Fruit fly (Drosophila melanogaster) S2 (cell line): Measurements from ENCODE around the gene Pgam5.

ENCODE experiments used
- CG8478 ChIP-seq: fragments of >200 bp; optimal IDR thresholded peaks from 2 replicates; lab custom pipeline; 2018
- CTCF ChIP-seq, 2 experiments: fragments of >200 bp; optimal IDR thresholded peaks; 2 replicates each; lab custom pipeline; 2018

Pgam5 gene

DNA sequence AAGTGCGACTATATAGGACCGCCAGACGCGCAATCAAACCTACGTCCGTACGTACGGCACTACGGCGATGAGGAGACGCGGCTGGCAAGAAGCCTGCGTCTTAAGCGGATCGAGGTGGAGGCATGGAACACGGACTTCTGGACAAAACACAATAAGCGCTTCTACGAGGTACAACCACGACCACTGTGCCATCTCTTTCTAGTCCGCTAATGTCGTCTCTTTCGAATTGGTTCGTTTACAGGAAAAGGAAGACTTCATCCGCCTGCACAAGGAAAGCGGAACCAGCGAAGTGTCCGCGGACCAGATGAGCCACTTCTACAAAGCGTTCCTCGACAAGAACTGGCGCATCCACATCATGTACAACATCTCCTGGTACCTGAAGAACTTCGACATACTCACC lies 7.4 kb upstream of the Pgam5 start:
- TF ChIP-seq CG8478 (no peak), CTCF (optimal IDR thresholded peaks at IDR 0.05; lab: Kevin White, UChicago) (no peak)

- TF ChIP-seq CTCF (optimal IDR thresholded peaks at IDR 0.05; lab: Kevin White, UChicago) (no peak), CG8478 (no peak)
Measured at dm6 chrX:1880139-1880556, 6.8 kb upstream of the Pgam5 start, which contains the start of gene Coa8. TSS of gene Coa8 (plus strand) at chrX:1880282.

DNA sequence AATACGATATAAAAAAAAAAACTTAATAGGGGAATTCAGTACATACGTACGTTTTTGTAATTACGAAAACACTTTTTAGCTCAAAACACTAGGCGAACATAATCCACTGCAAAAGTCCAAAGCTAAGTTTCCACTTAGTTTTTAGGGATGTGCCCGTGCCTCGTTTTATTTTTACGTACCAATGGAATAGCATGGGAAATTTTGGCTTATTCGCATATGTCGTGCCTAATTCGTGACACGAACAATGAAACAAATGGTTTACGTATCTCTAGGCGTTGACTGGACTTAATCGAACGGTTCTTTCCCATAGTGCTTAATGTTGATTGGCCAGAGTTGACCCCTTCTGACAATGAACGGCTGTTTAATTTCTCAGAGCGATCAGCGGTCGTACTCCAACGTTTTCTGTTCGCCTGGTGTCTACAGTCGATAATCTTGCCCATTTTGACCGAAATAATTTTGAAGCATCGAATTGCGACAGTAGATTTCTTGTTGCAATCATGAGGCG lies 6.3 kb upstream of the Pgam5 start, which contains the start of gene CG14818:
Gene CG14818 (minus strand): TSS at position 169 of the 505 bp plus-strand sequence.
- TF ChIP-seq CG8478 (no peak), CTCF (optimal IDR thresholded peaks at IDR 0.05; lab: Kevin White, UChicago) (no peak)

dm6 chrX:1877107-1877736 lies 3.9 kb upstream of the Pgam5 start, which contains the start of the genes CG14817 and CG14805:
TSS of gene CG14817 (minus strand) at chrX:1877270.
TSS of gene CG14805 (plus strand) at chrX:1877317.
- TF ChIP-seq CTCF (optimal IDR thresholded peaks at IDR 0.05; lab: Kevin White, UChicago) (no peak), CG8478 (no peak)

DNA sequence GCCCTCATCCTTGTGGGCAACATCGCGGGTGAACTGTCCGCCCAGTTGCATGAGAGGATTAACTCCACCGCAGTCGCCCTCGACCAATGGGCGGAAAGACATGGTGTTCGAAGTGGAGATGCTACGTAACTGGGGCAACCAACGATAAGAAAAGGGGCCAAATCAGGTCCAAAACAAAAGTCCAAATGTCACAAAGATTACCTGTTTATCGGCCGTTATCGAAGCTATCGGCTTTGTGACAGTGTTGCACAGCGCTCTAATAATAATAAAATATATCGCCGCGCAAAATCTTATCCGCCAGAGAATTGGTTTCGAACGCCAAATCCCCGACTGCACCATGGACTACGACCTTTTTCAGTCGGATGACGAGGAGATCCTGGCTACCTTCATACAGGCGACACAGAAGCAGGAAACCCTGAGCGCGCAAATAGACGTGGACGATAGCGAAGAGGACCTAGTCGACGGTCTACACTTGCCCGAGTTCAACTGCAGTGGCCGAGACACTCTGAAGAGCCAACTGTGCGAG lies 4.7 kb downstream of the Pgam5 start, which contains the start of the genes CG14803 and Pex5:
Gene CG14803 (plus strand): TSS at position 285 of the 526 bp plus-strand sequence.
Gene Pex5 (minus strand): TSS at position 476 of the 526 bp plus-strand sequence.
- TF ChIP-seq CTCF (optimal IDR thresholded peaks at IDR 0.05; lab: Kevin White, UChicago), result no peak
- TF ChIP-seq CG8478, result no peak

DNA sequence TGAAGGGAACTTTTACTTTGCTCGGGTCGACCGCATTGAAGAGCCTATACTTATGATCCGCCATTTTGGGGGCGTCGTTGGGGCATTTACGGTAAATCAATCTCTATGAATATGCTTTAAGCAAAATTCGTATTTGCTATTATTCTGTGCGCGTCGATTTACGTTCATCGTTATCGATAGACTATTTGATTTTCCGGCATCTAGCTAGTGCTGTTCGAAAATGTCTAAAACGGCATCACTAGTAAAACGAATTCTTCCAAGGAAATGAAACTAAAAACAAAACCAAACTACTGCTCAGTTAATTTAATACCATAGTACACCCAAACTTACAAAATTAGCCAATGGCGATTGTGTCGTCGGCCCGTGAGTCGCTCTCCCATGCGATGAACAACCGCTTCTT lies 7.7 kb downstream of the Pgam5 start, which contains the start of the genes Gcna and MED18:
Gene Gcna (minus strand): TSS at position 163 of the 400 bp plus-strand sequence.
Gene MED18 (plus strand): TSS at position 237 of the 400 bp plus-strand sequence.
- TF ChIP-seq CTCF (optimal IDR thresholded peaks at IDR 0.05; lab: Kevin White, UChicago), result no peak
- no peak for TF ChIP-seq CG8478

DNA sequence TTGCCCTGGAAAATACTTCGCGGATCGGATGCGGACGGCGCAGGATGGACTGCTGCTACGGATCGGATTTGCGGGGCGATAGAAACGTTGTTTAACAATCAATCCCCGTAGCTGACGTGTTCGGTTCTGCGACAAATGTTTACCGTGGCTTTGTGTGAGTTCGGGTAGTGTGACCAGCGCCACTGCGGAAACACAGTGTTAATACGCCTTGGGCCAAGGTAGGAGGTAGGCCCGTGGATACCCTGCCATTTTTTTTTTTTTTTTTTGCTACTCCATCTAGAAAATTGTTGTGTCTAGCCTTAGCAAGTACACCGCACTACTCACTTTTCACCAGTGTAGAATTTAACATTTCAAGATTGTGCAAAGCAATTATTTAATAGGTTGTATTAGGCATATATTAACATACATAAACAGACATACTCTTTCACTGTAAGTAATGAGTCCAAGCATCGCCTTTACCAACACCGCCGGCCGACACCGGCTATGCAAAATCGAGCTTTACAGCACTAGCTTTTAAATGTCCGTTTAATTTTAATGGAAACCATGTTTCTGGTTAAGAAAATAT lies 11.7 kb downstream of the Pgam5 start, which contains the start of gene deltaCOP:
Gene deltaCOP (minus strand): TSS at position 171 of the 565 bp plus-strand sequence.
- TF ChIP-seq CG8478 (no peak), CTCF (optimal IDR thresholded peaks at IDR 0.05; lab: Kevin White, UChicago) (no peak)

DNA sequence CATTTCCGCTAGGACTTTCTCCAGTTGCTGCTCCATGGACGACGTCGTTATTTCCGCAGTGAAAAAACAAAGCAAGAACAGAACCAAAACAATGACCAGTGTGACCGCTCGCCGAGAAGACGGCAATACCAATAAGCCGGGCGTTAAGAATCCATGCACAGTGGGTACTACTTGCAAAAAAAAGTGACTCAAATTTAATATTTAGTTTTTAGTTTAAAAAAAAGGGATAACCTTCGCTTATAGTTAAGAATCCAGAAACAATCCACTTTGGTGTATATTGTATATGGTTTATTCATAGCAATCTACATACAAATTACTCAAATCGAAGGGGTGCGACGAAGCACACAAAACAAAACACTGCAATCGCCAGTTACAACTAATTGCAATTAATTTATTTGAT lies 14.5 kb downstream of the Pgam5 start, which contains the start of gene Lamtor5:
Gene Lamtor5 (minus strand): TSS at position 105 of the 400 bp plus-strand sequence.
- TF ChIP-seq CTCF (optimal IDR thresholded peaks at IDR 0.05; lab: Kevin White, UChicago), result no peak
- no peak for TF ChIP-seq CG8478

- TF ChIP-seq CTCF (optimal IDR thresholded peaks at IDR 0.05; lab: Kevin White, UChicago) (no peak), CG8478 (no peak)
Measured at dm6 chrX:1856605-1857004, 16.8 kb downstream of the Pgam5 start.

dm6 chrX:1854873-1855272 lies 18.5 kb downstream of the Pgam5 start:
- TF ChIP-seq CTCF (optimal IDR thresholded peaks at IDR 0.05; lab: Kevin White, UChicago) (no peak), CG8478 (no peak)

DNA sequence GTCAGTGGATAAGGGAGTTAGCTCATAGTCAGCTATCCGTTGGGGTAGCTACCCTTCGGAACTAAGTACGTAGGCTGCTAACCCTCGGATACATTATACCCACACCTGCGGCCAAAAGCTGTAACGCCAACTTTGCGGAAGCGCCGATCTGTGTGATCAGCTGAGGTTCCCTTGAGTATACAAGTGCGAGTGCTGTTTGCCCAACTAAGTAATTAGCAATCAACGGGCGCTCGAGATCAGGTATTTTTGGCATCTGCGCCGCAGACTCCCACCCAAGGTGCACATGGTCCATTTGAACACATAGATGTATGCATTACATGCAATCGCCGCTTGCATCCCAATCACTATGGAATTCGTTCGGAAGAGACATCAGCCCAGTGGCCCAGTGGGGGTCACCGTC lies 19.3 kb downstream of the Pgam5 start:
- no peak for TF ChIP-seq CG8478

DNA sequence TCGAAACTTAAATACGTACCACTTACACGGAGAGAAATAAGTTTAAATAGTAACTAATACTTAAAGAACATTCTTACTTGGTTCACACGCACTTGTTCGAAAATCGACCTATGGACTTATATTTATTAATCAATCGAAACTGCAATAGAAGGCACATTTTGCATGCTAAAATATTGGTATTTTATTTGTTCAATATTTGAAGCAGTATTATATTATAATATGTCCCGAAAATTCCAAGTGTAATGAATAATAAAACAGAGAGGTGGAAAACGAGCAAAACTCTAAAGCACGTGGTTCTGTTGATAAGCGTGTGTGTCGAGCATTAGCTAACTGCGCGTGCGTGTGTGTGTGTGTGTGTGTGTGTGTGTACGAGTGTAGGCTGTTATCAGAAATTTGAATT lies 23.5 kb downstream of the Pgam5 start:
- no peak for TF ChIP-seq CTCF (optimal IDR thresholded peaks at IDR 0.05; lab: Kevin White, UChicago)
- no peak for TF ChIP-seq CG8478

dm6 chrX:1848624-1849198 lies 24.7 kb downstream of the Pgam5 start:
- TF ChIP-seq CTCF (optimal IDR thresholded peaks at IDR 0.05; lab: Kevin White, UChicago), result no peak
- TF ChIP-seq CG8478, result no peak

- TF ChIP-seq CG8478 (no peak), CTCF (optimal IDR thresholded peaks at IDR 0.05; lab: Kevin White, UChicago) (no peak)
Measured at dm6 chrX:1847735-1848134, 25.6 kb downstream of the Pgam5 start.

DNA sequence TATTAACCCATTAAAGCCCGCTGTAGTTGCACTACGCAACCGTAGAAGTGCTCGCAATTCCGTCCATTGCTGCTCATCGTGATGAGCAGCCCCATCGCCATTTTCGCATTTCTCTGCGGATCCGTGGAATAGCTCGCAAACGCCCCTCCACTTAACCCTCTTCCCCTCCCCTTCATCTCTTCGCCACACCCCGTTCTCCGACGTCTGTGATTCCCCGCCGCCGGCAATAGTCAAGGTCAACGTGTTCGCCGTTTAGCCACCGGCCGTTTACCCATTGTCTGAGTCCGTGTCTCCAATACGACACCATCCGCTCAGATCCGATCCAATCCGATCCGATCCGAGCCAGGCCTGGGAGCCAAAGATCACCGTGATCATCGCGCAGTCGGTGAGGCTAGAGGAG lies 27.0 kb downstream of the Pgam5 start:
- TF ChIP-seq CTCF (optimal IDR thresholded peaks at IDR 0.05; lab: Kevin White, UChicago) (no peak), CG8478 (no peak)
